Fruit fly (Drosophila melanogaster) whole organism, embryonic: ENCODE measurements around the gene Stat92E.

ENCODE experiments used
- Atf6 ChIP-seq: fragments of 200-800 bp; sonication (Bioruptor generic); IDR thresholded peaks from 2 replicates; pipeline ENCODE4 v1.3.6; 2022; ENCODE audit warnings: missing biosample characterization, missing genetic modification characterization
- B-H1 ChIP-seq: fragments of 200-800 bp; sonication (Bioruptor generic); IDR thresholded peaks from 3 replicates; pipeline ENCODE4 v1.3.6; 2022; ENCODE audit warnings: missing biosample characterization, missing genetic modification characterization
- BtbVII ChIP-seq: fragments of 200-800 bp; sonication (Bioruptor generic); optimal IDR thresholded peaks from 3 replicates; lab custom pipeline; 2017; ENCODE audit warnings: missing biosample characterization, mild to moderate bottlenecking, missing genetic modification characterization
- CG10462 ChIP-seq: fragments of 200-800 bp; sonication (Bioruptor generic); optimal IDR thresholded peaks from 2 replicates; lab custom pipeline; 2016; ENCODE audit warnings: missing biosample characterization, missing genetic modification characterization
- CG11247 ChIP-seq: fragments of 200-800 bp; sonication (Bioruptor generic); IDR thresholded peaks from 2 replicates; pipeline ENCODE4 v1.3.6; 2022; ENCODE audit warnings: missing biosample characterization, missing genetic modification characterization
- CG11398 ChIP-seq: fragments of 200-800 bp; sonication (Bioruptor generic); optimal IDR thresholded peaks from 2 replicates; lab custom pipeline; 2016; ENCODE audit warnings: missing biosample characterization, missing genetic modification characterization
- CG11504 ChIP-seq: fragments of 200-800 bp; sonication (Bioruptor generic); optimal IDR thresholded peaks from 3 replicates; lab custom pipeline; 2019; ENCODE audit warnings: missing biosample characterization, mild to moderate bottlenecking, missing genetic modification characterization, moderate library complexity
- CG12299 ChIP-seq: fragments of 200-800 bp; sonication (Bioruptor generic); optimal IDR thresholded peaks from 2 replicates; lab custom pipeline; 2018; ENCODE audit warnings: missing biosample characterization, mild to moderate bottlenecking, missing genetic modification characterization
- CG13287 ChIP-seq: fragments of 200-800 bp; sonication (Bioruptor generic); IDR thresholded peaks from 2 replicates; pipeline ENCODE4 v1.3.6; 2022; ENCODE audit warnings: missing biosample characterization, missing genetic modification characterization; ENCODE audit not compliant: partially characterized antibody
- CG14965 ChIP-seq: fragments of 200-800 bp; sonication (Bioruptor generic); optimal IDR thresholded peaks from 2 replicates; lab custom pipeline; 2016; ENCODE audit warnings: missing biosample characterization, missing genetic modification characterization, borderline replicate concordance
- CG1647 ChIP-seq: fragments of 200-800 bp; sonication (Bioruptor generic); optimal IDR thresholded peaks from 3 replicates; lab custom pipeline; 2016; ENCODE audit warnings: missing biosample characterization, missing genetic modification characterization
- CG16863 ChIP-seq: fragments of 200-800 bp; sonication (Bioruptor generic); optimal IDR thresholded peaks from 3 replicates; lab custom pipeline; 2016; ENCODE audit warnings: missing biosample characterization, missing genetic modification characterization
- CG1832 ChIP-seq: fragments of 200-800 bp; sonication (Bioruptor generic); optimal IDR thresholded peaks from 2 replicates; lab custom pipeline; 2017; ENCODE audit warnings: missing biosample characterization, mild to moderate bottlenecking, missing genetic modification characterization, inconsistent platforms
- CG2120 ChIP-seq: fragments of 200-800 bp; sonication (Bioruptor generic); optimal IDR thresholded peaks from 3 replicates; lab custom pipeline; 2016; ENCODE audit warnings: missing biosample characterization, missing genetic modification characterization
- CG2875 ChIP-seq: fragments of 200-800 bp; sonication (Bioruptor generic); optimal IDR thresholded peaks from 2 replicates; lab custom pipeline; 2017; ENCODE audit warnings: missing biosample characterization, mild to moderate bottlenecking, missing genetic modification characterization, missing genetic modification reagents
- CG30020 ChIP-seq: fragments of 200-800 bp; optimal IDR thresholded peaks from 2 replicates; lab custom pipeline; 2019; ENCODE audit warnings: missing biosample characterization, mild to moderate bottlenecking, missing genetic modification characterization, moderate library complexity
- CG31365 ChIP-seq: fragments of 200-800 bp; sonication (Bioruptor generic); optimal IDR thresholded peaks from 2 replicates; lab custom pipeline; 2018; ENCODE audit warnings: missing biosample characterization, mild to moderate bottlenecking, missing genetic modification characterization
- CG4360 ChIP-seq: fragments of 200-800 bp; sonication (Bioruptor generic); IDR thresholded peaks from 2 replicates; pipeline ENCODE4 v1.3.6; 2022; ENCODE audit warnings: missing biosample characterization, missing genetic modification characterization
- CG6683 ChIP-seq: fragments of 200-800 bp; sonication (Bioruptor generic); optimal IDR thresholded peaks from 2 replicates; lab custom pipeline; 2017; ENCODE audit warnings: missing biosample characterization, mild to moderate bottlenecking, missing genetic modification characterization, missing genetic modification reagents
- CG7928 ChIP-seq: fragments of 200-800 bp; sonication (Bioruptor generic); optimal IDR thresholded peaks from 2 replicates; lab custom pipeline; 2017; ENCODE audit warnings: missing biosample characterization, mild to moderate bottlenecking, missing genetic modification characterization
- CG8281 ChIP-seq: fragments of 200-800 bp; sonication (Bioruptor generic); optimal IDR thresholded peaks from 2 replicates; lab custom pipeline; 2018; ENCODE audit warnings: missing biosample characterization, mild to moderate bottlenecking, missing genetic modification characterization, moderate library complexity
- CG8359 ChIP-seq: fragments of 200-800 bp; sonication (Bioruptor generic); optimal IDR thresholded peaks from 2 replicates; lab custom pipeline; 2017; ENCODE audit warnings: missing biosample characterization, mild to moderate bottlenecking, missing genetic modification characterization, borderline replicate concordance
- CG8478 ChIP-seq: fragments of >200 bp; optimal IDR thresholded peaks from 2 replicates; lab custom pipeline; 2018
- CG9437 ChIP-seq: fragments of 200-800 bp; sonication (Bioruptor generic); optimal IDR thresholded peaks from 2 replicates; lab custom pipeline; 2018; ENCODE audit warnings: missing biosample characterization, mild to moderate bottlenecking, missing genetic modification characterization
- CG9817 ChIP-seq: fragments of 200-800 bp; sonication (Bioruptor generic); optimal IDR thresholded peaks from 2 replicates; lab custom pipeline; 2018; ENCODE audit warnings: missing biosample characterization, mild to moderate bottlenecking, missing genetic modification characterization, moderate library complexity
- Dfd ChIP-seq, 2 experiments: fragments of >200 bp; optimal IDR thresholded peaks; 2 replicates each; lab custom pipeline; 2017; ENCODE audit warnings: missing biosample characterization in 2 of 2, missing genetic modification characterization in 2 of 2
- Dip2 ChIP-seq: fragments of 200-800 bp; sonication (Bioruptor generic); IDR thresholded peaks from 2 replicates; pipeline ENCODE4 v1.3.6; 2022; ENCODE audit warnings: missing biosample characterization, missing genetic modification characterization
- Dll ChIP-seq: fragments of 200-800 bp; sonication (Bioruptor generic); IDR thresholded peaks from 4 replicates; pipeline ENCODE4 v1.3.6; 2022; ENCODE audit warnings: missing biosample characterization, missing genetic modification characterization; ENCODE audit not compliant: partially characterized antibody
- Neu2 ChIP-seq: fragments of 200-800 bp; sonication (Bioruptor generic); optimal IDR thresholded peaks from 3 replicates; lab custom pipeline; 2016; ENCODE audit warnings: missing biosample characterization, missing genetic modification characterization, borderline replicate concordance
- NfI ChIP-seq: fragments of 200-800 bp; sonication (Bioruptor generic); optimal IDR thresholded peaks from 3 replicates; lab custom pipeline; 2018; ENCODE audit warnings: missing biosample characterization, mild to moderate bottlenecking, missing genetic modification characterization, moderate library complexity
- Tbp ChIP-seq: fragments of >200 bp; optimal IDR thresholded peaks from 2 replicates; lab custom pipeline; 2018; ENCODE audit warnings: missing biosample characterization, missing genetic modification characterization
- YL-1 ChIP-seq: fragments of 200-800 bp; sonication (Bioruptor generic); optimal IDR thresholded peaks from 3 replicates; lab custom pipeline; 2017; ENCODE audit warnings: missing biosample characterization, mild to moderate bottlenecking, missing genetic modification characterization
- abd-A ChIP-seq: fragments of 200-800 bp; sonication (Bioruptor generic); optimal IDR thresholded peaks from 3 replicates; lab custom pipeline; 2019; ENCODE audit warnings: missing biosample characterization, mild to moderate bottlenecking, missing genetic modification characterization, moderate library complexity
- aop ChIP-seq: fragments of 200-800 bp; sonication (Bioruptor generic); IDR thresholded peaks from 2 replicates; pipeline ENCODE4 v1.3.6; 2022; ENCODE audit warnings: missing biosample characterization, missing genetic modification characterization
- ash1 ChIP-seq: fragments of 200-800 bp; sonication (Bioruptor generic); optimal IDR thresholded peaks from 2 replicates; lab custom pipeline; 2018; ENCODE audit warnings: missing biosample characterization, mild to moderate bottlenecking, missing genetic modification characterization
- bcd ChIP-seq: fragments of 200-800 bp; sonication (Bioruptor generic); optimal IDR thresholded peaks from 2 replicates; lab custom pipeline; 2017; ENCODE audit warnings: missing biosample characterization, mild to moderate bottlenecking, missing genetic modification characterization
- crol ChIP-seq: fragments of 200-800 bp; sonication (Bioruptor generic); IDR thresholded peaks from 2 replicates; pipeline ENCODE4 v1.3.6; 2022; ENCODE audit warnings: missing biosample characterization, missing genetic modification characterization
- cwo ChIP-seq: fragments of 200-800 bp; sonication (Bioruptor generic); optimal IDR thresholded peaks from 3 replicates; lab custom pipeline; 2017; ENCODE audit warnings: missing biosample characterization, missing genetic modification characterization, mild to moderate bottlenecking, moderate library complexity, missing genetic modification reagents
- eyg ChIP-seq: fragments of 200-800 bp; sonication (Bioruptor generic); optimal IDR thresholded peaks from 3 replicates; lab custom pipeline; 2016; ENCODE audit warnings: missing biosample characterization, missing genetic modification characterization
- gsb-n ChIP-seq: fragments of 200-800 bp; sonication (Bioruptor generic); optimal IDR thresholded peaks from 3 replicates; lab custom pipeline; 2018; ENCODE audit warnings: missing biosample characterization, mild to moderate bottlenecking, missing genetic modification characterization
- inv ChIP-seq: fragments of 200-800 bp; sonication (Bioruptor generic); IDR thresholded peaks from 2 replicates; pipeline ENCODE4 v1.3.6; 2022; ENCODE audit warnings: missing biosample characterization, missing genetic modification characterization; ENCODE audit not compliant: partially characterized antibody
- kah ChIP-seq: fragments of 200-800 bp; sonication (Bioruptor generic); optimal IDR thresholded peaks from 2 replicates; lab custom pipeline; 2018; ENCODE audit warnings: missing biosample characterization, mild to moderate bottlenecking, missing genetic modification characterization
- lbe ChIP-seq: fragments of 200-800 bp; sonication (Bioruptor generic); optimal IDR thresholded peaks from 2 replicates; lab custom pipeline; 2016; ENCODE audit warnings: missing biosample characterization, mild to moderate bottlenecking, missing genetic modification characterization
- otp ChIP-seq: fragments of 200-800 bp; sonication (Bioruptor generic); IDR thresholded peaks from 3 replicates; pipeline ENCODE4, ENCODE4 v1.3.6; 2022; ENCODE audit warnings: missing biosample characterization, missing genetic modification characterization
- pita ChIP-seq: fragments of 200-800 bp; sonication (Bioruptor generic); optimal IDR thresholded peaks from 2 replicates; lab custom pipeline; 2017; ENCODE audit warnings: missing biosample characterization, mild to moderate bottlenecking, missing genetic modification characterization
- pzg ChIP-seq: fragments of 200-800 bp; sonication (Bioruptor generic); optimal IDR thresholded peaks from 3 replicates; lab custom pipeline; 2018; ENCODE audit warnings: missing biosample characterization, mild to moderate bottlenecking, missing genetic modification characterization, moderate library complexity
- scrt ChIP-seq: fragments of 200-800 bp; sonication (Bioruptor generic); optimal IDR thresholded peaks from 2 replicates; lab custom pipeline; 2018; ENCODE audit warnings: missing biosample characterization, mild to moderate bottlenecking, missing genetic modification characterization, moderate library complexity
- sima ChIP-seq: fragments of 200-800 bp; sonication (Bioruptor generic); optimal IDR thresholded peaks from 2 replicates; lab custom pipeline; 2016; ENCODE audit warnings: missing biosample characterization, missing genetic modification characterization
- stwl ChIP-seq: fragments of 200-800 bp; sonication (Bioruptor generic); optimal IDR thresholded peaks from 3 replicates; lab custom pipeline; 2018; ENCODE audit warnings: missing biosample characterization, mild to moderate bottlenecking, missing genetic modification characterization, moderate library complexity
- unc-4 ChIP-seq: fragments of 200-800 bp; sonication (Bioruptor generic); IDR thresholded peaks from 2 replicates; pipeline ENCODE4 v1.3.6; 2022; ENCODE audit warnings: missing biosample characterization, missing genetic modification characterization; ENCODE audit not compliant: partially characterized antibody
- zfh2 ChIP-seq: fragments of 200-800 bp; sonication (Bioruptor generic); optimal IDR thresholded peaks from 2 replicates; lab custom pipeline; 2016; ENCODE audit warnings: missing biosample characterization, missing genetic modification characterization

Gene Stat92E

dm6 chr3R:20558106-20558489, 6.0 kb upstream of the Stat92E start (continued):
- no peak for TF ChIP-seq CG16863 (GFP tag; lab: Kevin White, UChicago)
- no peak for TF ChIP-seq cwo (GFP tag; lab: Kevin White, UChicago)
- TF ChIP-seq CG8359 (GFP tag; lab: Kevin White, UChicago): no peak
- TF ChIP-seq aop: no peak
- TF ChIP-seq YL-1 (GFP tag; lab: Kevin White, UChicago): peak; percentile 68
- TF ChIP-seq sima (GFP tag; lab: Kevin White, UChicago): no peak
- TF ChIP-seq Neu2: no peak
- TF ChIP-seq scrt (GFP tag; lab: Kevin White, UChicago): no peak
- no peak; the same call in 1 of the 2 replicates for TF ChIP-seq CG13287 (GFP tag; lab: Robert Waterston, UW)
- TF ChIP-seq CG11398 (GFP tag; lab: Kevin White, UChicago): no peak
- TF ChIP-seq CG11504 (tag; lab: Kevin White, UChicago): no peak
- TF ChIP-seq CG14965 (GFP tag; lab: Kevin White, UChicago): no peak
- no peak for TF ChIP-seq Dip2
- no peak for TF ChIP-seq CG31365 (tag; lab: Kevin White, UChicago)
- TF ChIP-seq pita (GFP tag; lab: Kevin White, UChicago): no peak
- TF ChIP-seq BtbVII (GFP tag; lab: Kevin White, UChicago): no peak
- no peak for TF ChIP-seq abd-A (tag; lab: Kevin White, UChicago)
- no peak for TF ChIP-seq CG30020
- TF ChIP-seq B-H1 (GFP tag; lab: Robert Waterston, UW): no peak
- peak; percentile 66 for TF ChIP-seq CG11247 (GFP tag; lab: Robert Waterston, UW)
- no peak for TF ChIP-seq Tbp (GFP tag; lab: Kevin White, UChicago)
- no peak for TF ChIP-seq CG8478 (lab: Kevin White, UChicago)
- peak; percentile 69 for TF ChIP-seq Dll (GFP tag; lab: Robert Waterston, UW)
- TF ChIP-seq CG6683: no peak
- peak; percentile 7 for TF ChIP-seq zfh2
- no peak for TF ChIP-seq NfI
- peak; percentile 1 for TF ChIP-seq CG2875 (GFP tag; lab: Kevin White, UChicago)
- no peak for TF ChIP-seq gsb-n (tag; lab: Kevin White, UChicago)
- TF ChIP-seq CG8281 (tag; lab: Kevin White, UChicago): no peak
- no peak for TF ChIP-seq CG2120 (GFP tag; lab: Kevin White, UChicago)
- no peak for TF ChIP-seq CG12299 (tag; lab: Kevin White, UChicago)
- TF ChIP-seq lbe (GFP tag; lab: Kevin White, UChicago): no peak
- no peak for TF ChIP-seq ash1 (GFP tag; lab: Kevin White, UChicago)
- no peak for TF ChIP-seq CG1832 (GFP tag; lab: Kevin White, UChicago)
- peak; percentile 20 for TF ChIP-seq stwl (tag; lab: Kevin White, UChicago)
- peak; percentile 76 for TF ChIP-seq pzg
- no peak for TF ChIP-seq otp (GFP tag; lab: Robert Waterston, UW)
- TF ChIP-seq Dfd (GFP tag; optimal IDR thresholded peaks at IDR 0.05; lab: Kevin White, UChicago): no peak
- TF ChIP-seq bcd (GFP tag; lab: Kevin White, UChicago): no peak
- peak; percentile 13 for TF ChIP-seq CG9437
- no peak for TF ChIP-seq CG10462 (GFP tag; lab: Kevin White, UChicago)
- no peak for TF ChIP-seq kah (GFP tag; lab: Kevin White, UChicago)
- no peak for TF ChIP-seq CG1647 (GFP tag; lab: Kevin White, UChicago)
- no peak for TF ChIP-seq CG7928 (GFP tag; lab: Kevin White, UChicago)
- TF ChIP-seq crol (GFP tag; lab: Robert Waterston, UW): no peak
- TF ChIP-seq CG4360 (GFP tag; lab: Robert Waterston, UW): no peak
- TF ChIP-seq unc-4 (GFP tag; lab: Robert Waterston, UW): peak; percentile 61
- no peak for TF ChIP-seq CG9817 (tag; lab: Kevin White, UChicago)
- peak; percentile 47 for TF ChIP-seq inv (GFP tag; lab: Robert Waterston, UW)
- no peak for TF ChIP-seq Atf6 (GFP tag; lab: Robert Waterston, UW)
- TF ChIP-seq eyg (GFP tag; lab: Kevin White, UChicago): no peak
